Fruit fly (Drosophila melanogaster) whole organism, pupa: ENCODE measurements around the gene GstZ1.

Experiments
- CG10348 ChIP-seq: fragments of 200-800 bp; sonication (Bioruptor generic); IDR thresholded peaks from 2 replicates; pipeline ENCODE4 v1.3.6; 2022; ENCODE audit warnings: missing biosample characterization, missing genetic modification characterization
- CG12605 ChIP-seq: fragments of 200-800 bp; sonication (Bioruptor generic); IDR thresholded peaks from 2 replicates; pipeline ENCODE4 v1.3.6; 2022; ENCODE audit warnings: missing biosample characterization, missing genetic modification characterization
- CG34367 ChIP-seq: fragments of 200-800 bp; sonication (Bioruptor generic); optimal IDR thresholded peaks from 2 replicates; lab custom pipeline; 2018; ENCODE audit warnings: missing biosample characterization, mild to moderate bottlenecking, missing genetic modification characterization
- CG8159 ChIP-seq: fragments of 200-800 bp; sonication (Bioruptor generic); optimal IDR thresholded peaks from 3 replicates; lab custom pipeline; 2018; ENCODE audit warnings: missing biosample characterization, mild to moderate bottlenecking, missing genetic modification characterization, moderate library complexity
- EcR ChIP-seq: fragments of 200-800 bp; sonication (Bioruptor generic); optimal IDR thresholded peaks from 3 replicates; lab custom pipeline; 2019; ENCODE audit warnings: missing biosample characterization, missing genetic modification characterization, mild to moderate bottlenecking, moderate library complexity, missing genetic modification reagents
- Pif1B ChIP-seq: fragments of 200-800 bp; sonication (Bioruptor generic); optimal IDR thresholded peaks from 3 replicates; lab custom pipeline; 2016; ENCODE audit warnings: missing biosample characterization, missing genetic modification characterization
- Snoo ChIP-seq: fragments of 200-800 bp; sonication (Bioruptor generic); optimal IDR thresholded peaks from 3 replicates; lab custom pipeline; 2017; ENCODE audit warnings: missing biosample characterization, mild to moderate bottlenecking, missing genetic modification characterization, inconsistent platforms

dm6 chr3R:9420439-9421234, 35.7 kb downstream of the GstZ1 start:
- TF ChIP-seq CG34367 (tag; lab: Kevin White, UChicago) = no peak
- TF ChIP-seq EcR (GFP tag; lab: Kevin White, UChicago) = no peak
- TF ChIP-seq CG10348 = peak; percentile 50; the same call in 1 of the 2 replicates
- TF ChIP-seq Pif1B = peak; percentile 2
- peak; percentile 46 for TF ChIP-seq CG8159
- TF ChIP-seq Snoo = no peak
- no peak for TF ChIP-seq CG12605 (GFP tag; lab: Robert Waterston, UW)
